Worm (Caenorhabditis elegans): ENCODE data around the gene nhr-101.

- TF ChIP-seq nhr-11 (tag; optimal IDR thresholded peaks at IDR 0.05) = no peak
- no peak for TF ChIP-seq pag-3 (tag; optimal IDR thresholded peaks at IDR 0.05; ENCODE audit: borderline replicate concordance)
- TF ChIP-seq hlh-15 (tag; optimal IDR thresholded peaks at IDR 0.05) = no peak
- no peak for TF ChIP-seq syd-9 (tag; optimal IDR thresholded peaks at IDR 0.05)
- no peak for TF ChIP-seq rnt-1 (tag; optimal IDR thresholded peaks at IDR 0.05)
- TF ChIP-seq ceh-9 (tag; optimal IDR thresholded peaks at IDR 0.05) = no peak
- TF ChIP-seq ceh-34 (tag; optimal IDR thresholded peaks at IDR 0.05) = no peak
- no peak for TF ChIP-seq sox-2 (GFP tag; IDR thresholded peaks at IDR 0.05)
- no peak for TF ChIP-seq ceh-45 (GFP tag; IDR thresholded peaks at IDR 0.05)
- TF ChIP-seq pax-1 (tag; optimal IDR thresholded peaks at IDR 0.05) = no peak
- TF ChIP-seq ceh-19 (GFP tag; optimal IDR thresholded peaks at IDR 0.05) = no peak
- TF ChIP-seq ceh-6 (GFP tag; optimal IDR thresholded peaks at IDR 0.05) = no peak
- no peak for TF ChIP-seq madf-2 (tag; optimal IDR thresholded peaks at IDR 0.05)
These were observed 29.0 kb upstream of the nhr-101 start for ce11 chrV:11541284-11541683.

Data from whole organism, late embryonic.